Worm (Caenorhabditis elegans) whole organism, young adult: ENCODE measurements around the gene F37C12.18.

Experiments
- C17E4.6 ChIP-seq: fragments of 200-800 bp; sonication (Bioruptor generic); IDR thresholded peaks from 2 replicates; pipeline ENCODE4 v1.3.6; 2022; ENCODE audit warnings: missing genetic modification reagents, missing genetic modification characterization, missing compliant biosample characterization
- F10E7.11 ChIP-seq: sonication (generic microtip); optimal IDR thresholded peaks from 2 replicates; lab custom pipeline; 2017; ENCODE audit warnings: mild to moderate bottlenecking, missing genetic modification characterization, moderate library complexity, missing compliant biosample characterization
- F33H1.4 ChIP-seq: fragments of 200-800 bp; sonication (Bioruptor generic); IDR thresholded peaks from 2 replicates; pipeline ENCODE4 v1.3.6; 2022; ENCODE audit warnings: missing genetic modification reagents, missing genetic modification characterization, missing compliant biosample characterization
- F52B5.7 ChIP-seq: sonication (generic microtip); optimal IDR thresholded peaks from 2 replicates; lab custom pipeline; 2016; ENCODE audit warnings: mild to moderate bottlenecking, missing genetic modification characterization, missing compliant biosample characterization
- F55B11.4 ChIP-seq: sonication (generic microtip); optimal IDR thresholded peaks from 2 replicates; lab custom pipeline; 2016; ENCODE audit warnings: missing compliant biosample characterization, missing genetic modification characterization, borderline replicate concordance; ENCODE audit not compliant: insufficient read depth
- F57A8.1 ChIP-seq: fragments of 200-800 bp; sonication (Bioruptor generic); optimal IDR thresholded peaks from 2 replicates; lab custom pipeline; 2018; ENCODE audit warnings: mild to moderate bottlenecking, missing genetic modification characterization, moderate library complexity, missing compliant biosample characterization
- F57C9.4 ChIP-seq: sonication (generic microtip); optimal IDR thresholded peaks from 2 replicates; lab custom pipeline; 2017; ENCODE audit warnings: mild to moderate bottlenecking, missing genetic modification characterization, missing compliant biosample characterization
- K12H6.12 ChIP-seq: fragments of 200-800 bp; sonication (Bioruptor generic); optimal IDR thresholded peaks from 2 replicates; lab custom pipeline; 2018; ENCODE audit warnings: mild to moderate bottlenecking, missing genetic modification characterization, missing compliant biosample characterization
- T07F8.4 ChIP-seq: sonication (generic microtip); optimal IDR thresholded peaks from 2 replicates; lab custom pipeline; 2016; ENCODE audit warnings: mild to moderate bottlenecking, missing genetic modification characterization, moderate library complexity, missing compliant biosample characterization
- T26A5.8 ChIP-seq: sonication (generic microtip); optimal IDR thresholded peaks from 2 replicates; lab custom pipeline; 2016; ENCODE audit warnings: missing genetic modification characterization, missing compliant biosample characterization
- Y67H2A.10 ChIP-seq: fragments of 200-800 bp; sonication (Bioruptor generic); conservative IDR thresholded peaks from 2 replicates; pipeline ENCODE4 v1.3.6; 2022; ENCODE audit warnings: missing genetic modification reagents, missing genetic modification characterization, missing compliant biosample characterization
- ZK185.1 ChIP-seq: sonication (generic microtip); optimal IDR thresholded peaks from 2 replicates; lab custom pipeline; 2016; ENCODE audit warnings: mild to moderate bottlenecking, missing genetic modification characterization, missing compliant biosample characterization; ENCODE audit not compliant: poor library complexity, severe bottlenecking
- akir-1 ChIP-seq: fragments of 200-800 bp; sonication (Bioruptor generic); optimal IDR thresholded peaks from 2 replicates; lab custom pipeline; 2018; ENCODE audit warnings: mild to moderate bottlenecking, missing genetic modification characterization, moderate library complexity, missing compliant biosample characterization
- attf-6 ChIP-seq: fragments of 200-800 bp; sonication (Bioruptor generic); IDR thresholded peaks from 2 replicates; pipeline ENCODE4 v1.3.6; 2022; ENCODE audit warnings: missing genetic modification reagents, missing genetic modification characterization, missing compliant biosample characterization
- bed-2 ChIP-seq: fragments of 200-800 bp; sonication (Bioruptor generic); IDR thresholded peaks from 2 replicates; pipeline ENCODE4 v1.3.6; 2022; ENCODE audit warnings: missing genetic modification reagents, missing genetic modification characterization, missing compliant biosample characterization
- ceh-79 ChIP-seq: sonication (generic microtip); optimal IDR thresholded peaks from 2 replicates; lab custom pipeline; 2017; ENCODE audit warnings: mild to moderate bottlenecking, missing genetic modification characterization, missing compliant biosample characterization
- ceh-91 ChIP-seq: fragments of 200-800 bp; sonication (Bioruptor generic); IDR thresholded peaks from 2 replicates; pipeline ENCODE4 v1.3.6; 2022; ENCODE audit warnings: missing genetic modification reagents, missing genetic modification characterization, missing compliant biosample characterization
- chd-7 ChIP-seq: sonication (generic microtip); optimal IDR thresholded peaks from 2 replicates; lab custom pipeline; 2016; ENCODE audit warnings: mild to moderate bottlenecking, missing genetic modification characterization, moderate library complexity, missing compliant biosample characterization
- dpff-1 ChIP-seq: sonication (generic microtip); optimal IDR thresholded peaks from 2 replicates; lab custom pipeline; 2017; ENCODE audit warnings: mild to moderate bottlenecking, missing genetic modification characterization, missing compliant biosample characterization
- efl-1 ChIP-seq: fragments of 150-350 bp; optimal IDR thresholded peaks from 2 replicates; lab custom pipeline; 2014; ENCODE audit warnings: missing biosample characterization, missing genetic modification reagents, missing genetic modification characterization
- ets-4 ChIP-seq: fragments of 200-800 bp; sonication (Bioruptor generic); optimal IDR thresholded peaks from 2 replicates; lab custom pipeline; 2018; ENCODE audit warnings: mild to moderate bottlenecking, missing genetic modification characterization, missing compliant biosample characterization
- fkh-3 ChIP-seq: sonication (generic microtip); optimal IDR thresholded peaks from 2 replicates; lab custom pipeline; 2016; ENCODE audit warnings: mild to moderate bottlenecking, missing genetic modification characterization, missing compliant biosample characterization
- hmg-1.2 ChIP-seq: fragments of 200-800 bp; sonication (Bioruptor generic); IDR thresholded peaks from 2 replicates; pipeline ENCODE4 v1.3.6; 2022; ENCODE audit warnings: missing genetic modification reagents, missing genetic modification characterization, missing compliant biosample characterization
- hsf-1 ChIP-seq: fragments of 200-800 bp; sonication (Bioruptor generic); IDR thresholded peaks from 2 replicates; pipeline ENCODE4 v1.3.6; 2022; ENCODE audit warnings: missing genetic modification reagents, missing genetic modification characterization, missing compliant biosample characterization
- lag-1 ChIP-seq: fragments of 200-800 bp; sonication (Bioruptor generic); IDR thresholded peaks from 2 replicates; pipeline ENCODE4 v1.3.6; 2022; ENCODE audit warnings: missing genetic modification reagents, missing genetic modification characterization, missing compliant biosample characterization
- lin-35 ChIP-seq, 3 experiments: fragments of 150-350 bp in 2 of 3; sonication (generic microtip) in 1 of 3; optimal IDR thresholded peaks; 2 replicates each; lab custom pipeline; 2014 to 2018; ENCODE audit warnings: missing biosample characterization in 3 of 3, missing genetic modification characterization in 3 of 3, missing genetic modification reagents in 3 of 3
- lsl-1 ChIP-seq: fragments of 200-800 bp; sonication (Bioruptor generic); optimal IDR thresholded peaks from 2 replicates; lab custom pipeline; 2018; ENCODE audit warnings: mild to moderate bottlenecking, missing genetic modification characterization, moderate library complexity, missing compliant biosample characterization
- madf-8 ChIP-seq: fragments of 200-800 bp; sonication (Bioruptor generic); conservative IDR thresholded peaks from 2 replicates; pipeline ENCODE4 v1.3.6; 2022; ENCODE audit warnings: missing genetic modification reagents, missing genetic modification characterization, missing compliant biosample characterization
- mel-28 ChIP-seq: sonication (generic microtip); optimal IDR thresholded peaks from 2 replicates; lab custom pipeline; 2016; ENCODE audit warnings: borderline replicate concordance, mild to moderate bottlenecking, missing genetic modification characterization, missing compliant biosample characterization
- mes-4 ChIP-seq: sonication (generic microtip); optimal IDR thresholded peaks from 2 replicates; lab custom pipeline; 2016; ENCODE audit warnings: missing genotype, missing genetic modification characterization, missing compliant biosample characterization
- nfya-2 ChIP-seq: fragments of 200-800 bp; sonication (Bioruptor generic); IDR thresholded peaks from 2 replicates; pipeline ENCODE4 v1.3.6; 2022; ENCODE audit warnings: missing genetic modification reagents, missing genetic modification characterization, missing compliant biosample characterization
- nfyb-1 ChIP-seq: fragments of 200-800 bp; sonication (Bioruptor generic); IDR thresholded peaks from 2 replicates; pipeline ENCODE4 v1.3.6; 2022; ENCODE audit warnings: missing genetic modification reagents, missing genetic modification characterization, missing compliant biosample characterization
- nhr-179 ChIP-seq: sonication (generic microtip); optimal IDR thresholded peaks from 2 replicates; lab custom pipeline; 2016; ENCODE audit warnings: mild to moderate bottlenecking, missing genetic modification characterization, missing compliant biosample characterization
- rec-8 ChIP-seq, 2 experiments: sonication (generic microtip); optimal IDR thresholded peaks; 2 replicates each; lab custom pipeline; 2016; ENCODE audit warnings: mild to moderate bottlenecking in 2 of 2, missing genetic modification characterization in 2 of 2, missing genetic modification reagents in 2 of 2, missing genotype in 2 of 2, missing biosample characterization in 1 of 2, missing compliant biosample characterization in 1 of 2, moderate library complexity in 1 of 2
- repo-1 ChIP-seq: sonication (generic microtip); optimal IDR thresholded peaks from 2 replicates; lab custom pipeline; 2017; ENCODE audit warnings: mild to moderate bottlenecking, missing genetic modification characterization, missing compliant biosample characterization
- rpc-1 ChIP-seq, 2 experiments: fragments of 150-350 bp in 1 of 2; sonication (generic microtip) in 1 of 2; optimal IDR thresholded peaks; 2 replicates each; lab custom pipeline; 2014 to 2018; ENCODE audit warnings: missing biosample characterization in 1 of 2, missing genetic modification characterization in 1 of 2, missing genetic modification reagents in 1 of 2, missing genotype in 1 of 2
- snpc-3.4 ChIP-seq: sonication (generic microtip); optimal IDR thresholded peaks from 2 replicates; lab custom pipeline; 2017; ENCODE audit warnings: missing genetic modification characterization, mild to moderate bottlenecking, missing compliant biosample characterization, antibody characterized with exemption, moderate library complexity, missing genotype, missing genetic modification reagents
- somi-1 ChIP-seq: fragments of 200-800 bp; sonication (Bioruptor generic); optimal IDR thresholded peaks from 2 replicates; lab custom pipeline; 2018; ENCODE audit warnings: mild to moderate bottlenecking, missing genetic modification characterization, missing compliant biosample characterization
- tbp1 ChIP-seq: fragments of 200-800 bp; sonication (Bioruptor generic); optimal IDR thresholded peaks from 2 replicates; lab custom pipeline; 2018; ENCODE audit warnings: mild to moderate bottlenecking, missing genetic modification characterization, missing compliant biosample characterization
- tbx-9 ChIP-seq: sonication (generic microtip); optimal IDR thresholded peaks from 2 replicates; lab custom pipeline; 2016; ENCODE audit warnings: borderline replicate concordance, missing genetic modification characterization, inconsistent platforms, missing compliant biosample characterization
- ztf-22 ChIP-seq: fragments of 200-800 bp; sonication (Bioruptor generic); optimal IDR thresholded peaks from 2 replicates; lab custom pipeline; 2018; ENCODE audit warnings: mild to moderate bottlenecking, missing genetic modification characterization, moderate library complexity, missing compliant biosample characterization
- ztf-25 ChIP-seq: fragments of 200-800 bp; sonication (Bioruptor generic); IDR thresholded peaks from 2 replicates; pipeline ENCODE4 v1.3.6; 2022; ENCODE audit warnings: missing genetic modification reagents, missing genetic modification characterization, missing compliant biosample characterization
- ztf-3 ChIP-seq: fragments of 200-800 bp; sonication (Bioruptor generic); optimal IDR thresholded peaks from 2 replicates; lab custom pipeline; 2018; ENCODE audit warnings: mild to moderate bottlenecking, missing genetic modification characterization, missing compliant biosample characterization

F37C12.18 gene

DNA sequence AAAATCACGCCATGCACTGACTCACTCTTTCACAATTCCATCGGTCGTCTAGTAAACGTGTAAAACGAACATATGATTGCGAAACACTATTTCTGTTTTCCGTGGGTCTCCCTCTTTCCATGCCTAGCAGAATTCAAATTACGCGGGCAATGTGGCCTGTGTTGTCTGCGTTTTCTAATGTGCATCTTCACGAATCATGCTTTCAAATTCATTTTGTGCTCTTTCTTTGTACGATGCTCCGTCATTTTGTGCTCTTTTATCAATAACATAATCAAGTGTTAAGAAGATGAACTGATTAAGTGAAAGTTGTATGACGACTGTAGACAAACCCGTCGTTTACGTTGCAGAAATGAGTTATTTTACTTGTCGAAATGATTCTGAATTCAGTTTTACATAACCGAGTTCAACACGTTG is 29.4 kb downstream of the F37C12.18 start (continued):
- peak; percentile 87 for TF ChIP-seq ets-4 (GFP tag; lab: Kevin White, UChicago)
- peak in 1 of 3 experiments; percentile 54 for TF ChIP-seq lin-35 (GFP tag; optimal IDR thresholded peaks at IDR 0.05; lab: Kevin White, UChicago)
- TF ChIP-seq ztf-22 = peak; percentile 28

DNA sequence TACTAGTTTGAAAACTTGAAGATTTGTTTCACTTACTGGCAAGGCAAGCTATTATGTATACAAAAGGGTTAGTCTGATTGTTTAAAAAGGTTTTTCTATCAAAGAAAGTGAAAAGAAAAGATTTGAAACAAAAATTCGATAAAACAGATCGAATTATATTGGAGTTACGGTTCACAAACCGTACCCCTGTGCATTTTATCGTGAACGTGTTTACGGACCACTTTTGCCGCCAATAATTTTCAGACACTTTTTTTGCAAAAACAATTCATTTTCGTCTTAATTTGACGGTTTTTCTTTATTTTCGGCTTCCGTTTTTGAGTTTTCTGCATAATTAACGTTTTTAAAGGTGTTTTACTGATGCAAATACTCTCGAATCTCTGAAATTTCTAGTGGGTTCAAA is 29.9 kb downstream of the F37C12.18 start:
- TF ChIP-seq lin-35 (GFP tag; optimal IDR thresholded peaks at IDR 0.05; lab: Kevin White, UChicago) (no peak), F33H1.4 (peak; percentile 36; the same call in 1 of the 2 replicates), fkh-3 (tag; lab: Kevin White, UChicago) (no peak), lsl-1 (GFP tag; lab: Kevin White, UChicago) (peak; percentile 80), hmg-1.2 (GFP tag; lab: Robert Waterston, UW) (peak; percentile 10; the same call in 1 of the 2 replicates), efl-1 (peak; percentile 70), snpc-3.4 (tag; lab: Kevin White, UChicago) (peak; percentile 44), ceh-91 (peak; percentile 34; the same call in 1 of the 2 replicates), nfyb-1 (GFP tag; lab: Robert Waterston, UW) (no peak)

DNA sequence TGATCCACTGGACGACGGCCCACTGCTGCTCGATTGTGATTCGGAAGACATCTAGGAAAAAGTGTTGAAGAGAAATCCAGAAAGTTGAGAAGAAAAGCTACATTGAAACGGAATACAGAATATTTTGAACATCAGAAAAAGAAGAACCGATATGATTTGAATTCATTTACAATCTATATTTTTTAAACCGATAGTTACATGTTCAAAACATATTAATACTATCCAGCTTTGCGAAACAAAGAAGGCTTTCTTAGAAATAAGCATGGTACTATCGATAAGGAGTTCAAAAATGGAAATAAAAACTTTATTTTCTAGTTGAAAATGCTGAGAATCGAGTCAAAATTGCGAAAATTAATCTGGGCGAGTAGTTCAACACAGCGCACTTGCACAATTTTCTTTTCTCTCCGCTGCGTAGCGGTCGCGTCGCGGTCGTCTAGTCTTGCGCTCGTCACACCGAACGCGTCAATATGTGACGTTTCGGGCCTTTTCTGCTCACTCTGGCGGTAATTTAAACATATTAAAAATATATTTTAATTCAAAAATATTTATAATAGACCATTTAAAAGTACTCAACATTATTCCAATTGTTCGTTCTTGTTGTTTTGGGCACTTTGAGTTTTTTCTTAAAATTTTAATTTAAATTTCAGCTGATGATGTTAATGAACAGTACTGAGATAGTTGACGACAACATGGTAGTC is 33.0 kb downstream of the F37C12.18 start, which contains the start of the genes syf-2 and K04G7.1:
Gene syf-2, minus strand, starts transcription at position 51 of the 698 bp plus-strand sequence.
Gene K04G7.1, plus strand, starts transcription at position 648 of the 698 bp plus-strand sequence.
- peak; percentile 1 for TF ChIP-seq repo-1
- no peak for TF ChIP-seq F52B5.7 (tag; lab: Kevin White, UChicago)
- TF ChIP-seq ZK185.1 (tag; lab: Kevin White, UChicago) = peak; percentile 64
- TF ChIP-seq mel-28 (tag; lab: Kevin White, UChicago) = no peak
- peak; percentile 12 for TF ChIP-seq somi-1 (GFP tag; lab: Kevin White, UChicago)
- TF ChIP-seq akir-1 (GFP tag; lab: Kevin White, UChicago) = no peak
- TF ChIP-seq F57A8.1 (GFP tag; lab: Kevin White, UChicago) = no peak
- TF ChIP-seq efl-1 = peak; percentile 82
- peak; percentile 71 for TF ChIP-seq tbp1
- TF ChIP-seq nfyb-1 (GFP tag; lab: Robert Waterston, UW) = peak; percentile 89
- TF ChIP-seq mes-4 (tag; lab: Kevin White, UChicago) = no peak
- no peak for TF ChIP-seq F55B11.4
- no peak for TF ChIP-seq F57C9.4 (tag; lab: Kevin White, UChicago)
- TF ChIP-seq ztf-25 (GFP tag; lab: Robert Waterston, UW) = no peak
- peak; percentile 73 for TF ChIP-seq K12H6.12 (tag; lab: Kevin White, UChicago)
- TF ChIP-seq T26A5.8 (tag; lab: Kevin White, UChicago) = no peak
- no peak for TF ChIP-seq ceh-79 (tag; lab: Kevin White, UChicago)
- no peak for TF ChIP-seq lag-1
- TF ChIP-seq ztf-3 = no peak
- peak; percentile 31; the same call in 1 of the 2 replicates for TF ChIP-seq madf-8 (GFP tag; lab: Robert Waterston, UW)
- peak; percentile 72; the same call in 1 of the 2 replicates for TF ChIP-seq ceh-91
- no peak for TF ChIP-seq nhr-179 (tag; lab: Kevin White, UChicago)
- no peak for TF ChIP-seq tbx-9 (tag; lab: Kevin White, UChicago)
- TF ChIP-seq F10E7.11 = no peak
- TF ChIP-seq T07F8.4 (tag; lab: Kevin White, UChicago) = no peak
- TF ChIP-seq bed-2 (GFP tag; lab: Robert Waterston, UW) = no peak
- TF ChIP-seq rpc-1 (optimal IDR thresholded peaks at IDR 0.05; lab: Kevin White, UChicago) = no peak
- no peak for TF ChIP-seq rpc-1 (tag; optimal IDR thresholded peaks at IDR 0.05; lab: Kevin White, UChicago)
- peak; percentile 31 for TF ChIP-seq chd-7 (tag; lab: Kevin White, UChicago)
- TF ChIP-seq attf-6 (GFP tag; lab: Robert Waterston, UW) = no peak
- no peak for TF ChIP-seq nfya-2 (GFP tag; lab: Robert Waterston, UW)
- no peak for TF ChIP-seq rec-8 (tag; optimal IDR thresholded peaks at IDR 0.05; lab: Kevin White, UChicago)
- peak; percentile 89 for TF ChIP-seq C17E4.6 (GFP tag; lab: Robert Waterston, UW)
- TF ChIP-seq dpff-1 = no peak
- TF ChIP-seq Y67H2A.10 (GFP tag; lab: Robert Waterston, UW) = no peak
- TF ChIP-seq hsf-1 (GFP tag; lab: Robert Waterston, UW) = peak; percentile 62; the same call in 1 of the 2 replicates
